Worm (Caenorhabditis elegans) whole organism, L3 larva: ENCODE data around the gene nkcc-1.

Experiments used
- aly-2 ChIP-seq: fragments of 150-350 bp; optimal IDR thresholded peaks from 2 replicates; lab custom pipeline; 2014; ENCODE audit warnings: missing biosample characterization, missing genetic modification characterization
- elt-2 ChIP-seq: sonication (generic microtip); optimal IDR thresholded peaks from 2 replicates; lab custom pipeline; 2016; ENCODE audit warnings: missing genetic modification reagents, mild to moderate bottlenecking, missing genetic modification characterization, missing compliant biosample characterization
- pqm-1 ChIP-seq: fragments of 150-350 bp; optimal IDR thresholded peaks from 2 replicates; lab custom pipeline; 2017; ENCODE audit warnings: missing biosample characterization, missing genetic modification characterization, inconsistent platforms
- ztf-11 ChIP-seq: fragments of 150-350 bp; optimal IDR thresholded peaks from 2 replicates; lab custom pipeline; 2014; ENCODE audit warnings: missing biosample characterization, missing genetic modification characterization

ce11 chrIV:14060612-14061011 lies 63.2 kb downstream of the nkcc-1 start, which contains the start of gene Y37A1B.4:
- TF ChIP-seq ztf-11 (tag; lab: Kevin White, UChicago) (no peak), aly-2 (tag; lab: Kevin White, UChicago) (no peak), elt-2 (tag; lab: Kevin White, UChicago) (no peak), pqm-1 (no peak)
